Worm (Caenorhabditis elegans): ENCODE data around the gene K11G12.6.

- no peak for TF ChIP-seq nhr-6 (tag; optimal IDR thresholded peaks at IDR 0.05)
- peak; percentile 81 for TF ChIP-seq nhr-21 (tag; optimal IDR thresholded peaks at IDR 0.05)
- TF ChIP-seq nhr-12 (tag; optimal IDR thresholded peaks at IDR 0.05) = no peak
- TF ChIP-seq lsy-2 (tag; optimal IDR thresholded peaks at IDR 0.05) = peak in 1 of 2 experiments; percentile 58
- no peak for TF ChIP-seq aly-2 (tag; optimal IDR thresholded peaks at IDR 0.05)
- no peak for TF ChIP-seq ZK546.5 (tag; optimal IDR thresholded peaks at IDR 0.05)
- no peak for TF ChIP-seq nhr-23 (tag; optimal IDR thresholded peaks at IDR 0.05)
- no peak for TF ChIP-seq elt-3 (tag; optimal IDR thresholded peaks at IDR 0.05)
- no peak for TF ChIP-seq lin-39 (tag; optimal IDR thresholded peaks at IDR 0.05)
Observed at ce11 chrX:6735494-6735893, 6.0 kb upstream of the K11G12.6 start.
